Worm (Caenorhabditis elegans) whole organism, L4 larva: ENCODE data around the gene R02D5.24.

Experiments
- T26A8.4 ChIP-seq: fragments of 200-800 bp; sonication (Bioruptor generic); IDR thresholded peaks from 2 replicates; pipeline ENCODE4 v1.3.6; 2022; ENCODE audit warnings: missing genetic modification characterization, missing compliant biosample characterization
- Y48G9A.11 ChIP-seq: fragments of 200-800 bp; sonication (Bioruptor generic); IDR thresholded peaks from 2 replicates; pipeline ENCODE4 v1.3.6; 2022; ENCODE audit warnings: missing genetic modification reagents, missing genetic modification characterization, missing compliant biosample characterization
- ZK337.2 ChIP-seq: fragments of 200-800 bp; sonication (Bioruptor generic); IDR thresholded peaks from 2 replicates; pipeline ENCODE4 v1.3.6; 2022; ENCODE audit warnings: missing genetic modification reagents, missing genetic modification characterization, missing compliant biosample characterization
- aha-1 ChIP-seq: fragments of 150-350 bp; peaks from one replicate; lab custom pipeline; 2014; ENCODE audit warnings: missing biosample characterization, missing genetic modification characterization
- arid-1 ChIP-seq: fragments of 200-800 bp; sonication (Bioruptor generic); conservative IDR thresholded peaks from 2 replicates; pipeline ENCODE4 v1.3.6; 2022; ENCODE audit warnings: missing genetic modification reagents, missing genetic modification characterization, missing compliant biosample characterization
- ceh-44 ChIP-seq: fragments of 200-800 bp; sonication (Bioruptor generic); IDR thresholded peaks from 2 replicates; pipeline ENCODE4 v1.3.6; 2022; ENCODE audit warnings: missing genetic modification reagents, missing genetic modification characterization, missing compliant biosample characterization
- ceh-82 ChIP-seq: sonication (generic microtip); optimal IDR thresholded peaks from 2 replicates; lab custom pipeline; 2017; ENCODE audit warnings: missing biosample characterization, missing genetic modification characterization
- ces-1 ChIP-seq: fragments of 150-350 bp; sonication (generic microtip); optimal IDR thresholded peaks from 4 replicates; lab custom pipeline; 2014; ENCODE audit warnings: missing biosample characterization, missing genetic modification reagents, missing genetic modification characterization
- dve-1 ChIP-seq: sonication (generic microtip); optimal IDR thresholded peaks from 2 replicates; lab custom pipeline; 2017; ENCODE audit warnings: antibody characterized with exemption, mild to moderate bottlenecking, missing genetic modification characterization, missing compliant biosample characterization; ENCODE audit not compliant: insufficient read depth
- egl-43 ChIP-seq: fragments of 200-800 bp; sonication (Bioruptor generic); IDR thresholded peaks from 2 replicates; pipeline ENCODE4 v1.3.6; 2022; ENCODE audit warnings: missing genetic modification reagents, missing genetic modification characterization, missing compliant biosample characterization
- hif-1 ChIP-seq, 2 experiments: sonication (generic microtip); optimal IDR thresholded peaks; 2 replicates each; lab custom pipeline; 2016 to 2017; ENCODE audit warnings: missing compliant biosample characterization in 2 of 2, missing genetic modification characterization in 2 of 2, missing genetic modification reagents in 2 of 2, missing genotype in 2 of 2, mild to moderate bottlenecking in 1 of 2
- hlh-11 ChIP-seq: fragments of 200-800 bp; sonication (Bioruptor generic); optimal IDR thresholded peaks from 2 replicates; lab custom pipeline; 2018; ENCODE audit warnings: mild to moderate bottlenecking, missing genetic modification characterization, missing compliant biosample characterization
- lim-7 ChIP-seq: fragments of 200-800 bp; sonication (Bioruptor generic); IDR thresholded peaks from 2 replicates; pipeline ENCODE4 v1.3.6; 2022; ENCODE audit warnings: missing genetic modification characterization, missing compliant biosample characterization
- lin-15B ChIP-seq: fragments of 150-350 bp; sonication (generic microtip); optimal IDR thresholded peaks from 3 replicates; lab custom pipeline; 2014; ENCODE audit warnings: missing biosample characterization, missing genetic modification characterization
- lin-29 ChIP-seq: fragments of 200-800 bp; sonication (Bioruptor generic); IDR thresholded peaks from 2 replicates; pipeline ENCODE4 v1.3.6; 2022; ENCODE audit warnings: missing genetic modification reagents, missing genetic modification characterization, missing compliant biosample characterization
- lin-38 ChIP-seq: fragments of 200-800 bp; sonication (Bioruptor generic); IDR thresholded peaks from 2 replicates; pipeline ENCODE4 v1.3.6; 2022; ENCODE audit warnings: missing genetic modification reagents, missing genetic modification characterization, missing compliant biosample characterization
- lir-3 ChIP-seq: sonication (generic microtip); optimal IDR thresholded peaks from 2 replicates; lab custom pipeline; 2016; ENCODE audit warnings: mild to moderate bottlenecking, missing genetic modification characterization, missing compliant biosample characterization
- lsy-2 ChIP-seq, 2 experiments: fragments of 150-350 bp in 1 of 2; sonication (generic microtip) in 1 of 2; optimal IDR thresholded peaks; 2 replicates each; lab custom pipeline; 2014 to 2017; ENCODE audit warnings: missing biosample characterization in 2 of 2, missing genetic modification characterization in 2 of 2
- mdt-29 ChIP-seq: fragments of 200-800 bp; sonication (Bioruptor generic); IDR thresholded peaks from 2 replicates; pipeline ENCODE4 v1.3.6; 2022; ENCODE audit warnings: missing genetic modification reagents, missing genetic modification characterization, missing compliant biosample characterization
- mxl-3 ChIP-seq: fragments of 200-800 bp; sonication (Bioruptor generic); optimal IDR thresholded peaks from 2 replicates; lab custom pipeline; 2018; ENCODE audit warnings: mild to moderate bottlenecking, missing genetic modification characterization, missing compliant biosample characterization
- nhr-10 ChIP-seq: fragments of 150-350 bp; optimal IDR thresholded peaks from 2 replicates; lab custom pipeline; 2014; ENCODE audit warnings: missing biosample characterization, missing genetic modification characterization
- nhr-102 ChIP-seq: sonication (generic microtip); optimal IDR thresholded peaks from 2 replicates; lab custom pipeline; 2016; ENCODE audit warnings: mild to moderate bottlenecking, missing genetic modification characterization, moderate library complexity, missing compliant biosample characterization
- nhr-111 ChIP-seq: fragments of 200-800 bp; sonication (Bioruptor generic); optimal IDR thresholded peaks from 2 replicates; lab custom pipeline; 2018; ENCODE audit warnings: mild to moderate bottlenecking, missing genetic modification characterization, missing compliant biosample characterization
- nhr-28 ChIP-seq: fragments of 150-350 bp; optimal IDR thresholded peaks from 2 replicates; lab custom pipeline; 2014; ENCODE audit warnings: missing biosample characterization, missing genetic modification characterization
- php-3 ChIP-seq: fragments of 200-800 bp; sonication (Bioruptor generic); IDR thresholded peaks from 2 replicates; pipeline ENCODE4 v1.3.6; 2022; ENCODE audit warnings: missing genetic modification reagents, missing genetic modification characterization, missing compliant biosample characterization
- pqm-1 ChIP-seq: sonication (generic microtip); optimal IDR thresholded peaks from 2 replicates; lab custom pipeline; 2017; ENCODE audit warnings: missing biosample characterization, missing genetic modification characterization
- sdz-12 ChIP-seq: fragments of 200-800 bp; sonication (Bioruptor generic); optimal IDR thresholded peaks from 2 replicates; lab custom pipeline; 2018; ENCODE audit warnings: mild to moderate bottlenecking, missing genetic modification characterization, missing compliant biosample characterization
- snpc-1.2 ChIP-seq: fragments of 200-800 bp; sonication (Bioruptor generic); IDR thresholded peaks from 2 replicates; pipeline ENCODE4 v1.3.6; 2022; ENCODE audit warnings: missing genetic modification reagents, missing genetic modification characterization, missing compliant biosample characterization
- spr-1 ChIP-seq: sonication (generic microtip); optimal IDR thresholded peaks from 2 replicates; lab custom pipeline; 2016; ENCODE audit warnings: mild to moderate bottlenecking, missing genetic modification characterization, missing compliant biosample characterization
- spr-3 ChIP-seq: fragments of 200-800 bp; sonication (Bioruptor generic); optimal IDR thresholded peaks from 2 replicates; lab custom pipeline; 2018; ENCODE audit warnings: mild to moderate bottlenecking, missing genetic modification characterization, missing compliant biosample characterization
- unc-39 ChIP-seq: sonication (generic microtip); optimal IDR thresholded peaks from 2 replicates; lab custom pipeline; 2017; ENCODE audit warnings: missing biosample characterization, missing genetic modification characterization
- unc-62 ChIP-seq, 3 experiments: fragments of 150-350 bp in 1 of 3; sonication (generic microtip); optimal IDR thresholded peaks in 2 of 3; peaks in 1 of 3; 1 replicate in 1 of 3; 2 replicates in 2 of 3; lab custom pipeline; 2014 to 2017; ENCODE audit warnings: missing biosample characterization in 3 of 3, missing genetic modification characterization in 3 of 3, missing genetic modification reagents in 3 of 3, missing genotype in 1 of 3
- ztf-11 ChIP-seq: fragments of 150-350 bp; optimal IDR thresholded peaks from 2 replicates; lab custom pipeline; 2014; ENCODE audit warnings: missing biosample characterization, missing genetic modification characterization
- ztf-7 ChIP-seq: fragments of 150-350 bp; optimal IDR thresholded peaks from 2 replicates; lab custom pipeline; 2014; ENCODE audit warnings: missing biosample characterization, missing genetic modification characterization

Gene R02D5.24

DNA sequence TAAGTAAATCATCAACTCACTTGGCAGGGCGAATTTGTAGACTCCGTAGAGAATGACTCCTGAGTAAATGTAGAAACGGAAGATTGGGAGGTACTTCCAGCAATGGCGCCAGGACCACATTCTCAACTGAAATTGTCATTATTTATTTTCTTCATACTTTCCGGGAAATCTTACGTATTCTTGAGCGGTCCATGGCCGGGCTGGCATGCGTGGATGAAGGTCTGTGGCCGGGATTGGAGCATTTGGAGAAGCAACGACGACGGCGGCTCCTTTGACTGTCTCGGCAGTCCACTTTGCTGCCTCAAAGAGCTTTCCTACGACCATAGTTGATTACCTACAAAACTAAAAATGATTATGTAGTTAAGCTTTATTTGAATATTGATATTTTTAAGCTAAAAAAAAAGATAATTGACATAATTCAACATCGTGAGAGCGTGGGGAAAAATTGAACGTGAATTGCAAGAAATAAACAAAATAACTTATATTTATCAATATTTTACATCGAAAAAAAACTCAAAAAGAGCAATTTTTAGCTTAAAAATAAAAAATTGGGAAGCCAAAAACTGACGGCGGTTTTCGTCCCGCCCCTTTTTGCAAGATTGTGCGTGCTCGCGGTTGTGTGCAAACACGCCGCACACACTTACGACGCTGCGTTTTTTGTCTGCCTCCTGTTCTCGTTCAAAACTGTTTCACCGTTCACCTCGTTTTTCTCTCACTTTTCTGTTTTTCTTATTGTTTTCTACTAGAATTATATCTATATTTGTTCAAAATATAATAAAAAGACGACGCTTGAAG is 22.8 kb downstream of the R02D5.24 start, which contains the start of gene ril-1 (continued):
- TF ChIP-seq hlh-11 (tag; lab: Kevin White, UChicago) (no peak), nhr-10 (tag; lab: Kevin White, UChicago) (no peak), dve-1 (no peak), T26A8.4 (no peak), lin-29 (GFP tag; lab: Robert Waterston, UW) (no peak), lin-38 (peak; percentile 62), ceh-44 (no peak), arid-1 (GFP tag; lab: Robert Waterston, UW) (no peak), mxl-3 (GFP tag; lab: Kevin White, UChicago) (peak; percentile 6), nhr-111 (no peak)

DNA sequence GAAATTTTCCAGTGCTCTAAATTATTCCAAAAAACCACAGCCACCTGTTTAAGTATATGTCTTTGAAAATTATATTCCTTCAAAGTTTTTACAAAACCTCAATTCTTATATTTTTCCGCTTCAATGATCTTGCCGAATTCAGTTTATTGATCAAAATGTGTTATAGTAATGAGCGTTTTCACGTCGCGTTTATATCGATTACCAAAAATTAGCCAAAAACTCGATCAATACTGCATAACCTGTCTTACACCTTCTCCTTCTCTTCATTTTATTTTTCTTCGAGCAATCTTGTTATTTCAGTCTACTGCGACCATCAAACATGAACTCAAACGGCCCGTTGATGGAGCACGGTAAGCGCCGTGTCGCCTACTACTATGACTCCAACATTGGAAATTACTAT is 23.9 kb downstream of the R02D5.24 start, which contains the start of gene hda-1:
TSS of gene hda-1 (plus strand) at position 301 of the 400 bp plus-strand sequence.
- no peak for TF ChIP-seq lin-38
- no peak for TF ChIP-seq lin-15B
- TF ChIP-seq nhr-102: no peak

DNA sequence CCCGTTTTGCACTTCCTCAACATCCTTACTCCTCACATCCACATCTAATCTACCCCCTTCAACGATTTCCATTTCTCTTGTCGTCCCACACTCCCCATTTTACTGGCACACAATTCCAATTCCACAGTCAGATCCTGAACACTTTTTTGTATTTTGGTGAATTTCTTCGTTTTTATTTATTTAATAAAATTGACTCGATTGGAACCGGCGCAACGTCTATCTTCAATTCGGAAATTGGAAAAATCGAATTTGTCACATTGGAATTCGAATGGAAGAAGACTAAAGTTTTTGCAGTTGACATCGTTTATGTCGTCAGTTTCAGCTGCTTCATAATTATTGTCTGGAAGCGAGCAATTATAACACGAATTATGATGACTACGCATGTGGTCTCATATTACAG is 26.1 kb downstream of the R02D5.24 start:
- peak; percentile 53 for TF ChIP-seq ces-1 (GFP tag; lab: Kevin White, UChicago)
- TF ChIP-seq nhr-102: no peak
- TF ChIP-seq ztf-11 (tag; lab: Kevin White, UChicago): no peak

DNA sequence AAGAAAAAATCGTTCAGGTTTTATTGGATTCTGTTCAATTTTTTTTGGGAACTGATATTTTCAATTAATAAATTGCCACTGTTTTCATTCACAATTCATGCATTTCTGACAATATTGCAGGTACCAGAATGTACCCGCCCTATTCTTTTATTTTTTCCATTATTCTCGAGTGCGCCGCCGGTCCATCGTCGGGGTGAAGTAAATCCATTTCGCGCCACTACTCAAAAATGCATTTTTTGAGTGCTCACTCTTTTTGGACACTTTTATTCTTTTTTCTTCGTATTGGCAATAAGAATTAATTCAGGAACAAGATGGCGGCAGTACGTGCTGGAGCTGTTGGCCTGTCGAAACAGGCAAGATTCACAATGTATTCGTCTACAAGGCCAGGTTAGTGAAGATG is 29.7 kb downstream of the R02D5.24 start, which contains the start of gene kcnl-4:
TSS of gene kcnl-4 (plus strand) at position 301 of the 400 bp plus-strand sequence.
- TF ChIP-seq mdt-29 (no peak), ceh-82 (tag; lab: Kevin White, UChicago) (no peak), ztf-7 (tag; lab: Kevin White, UChicago) (no peak), aha-1 (tag; lab: Kevin White, UChicago) (no peak), spr-3 (GFP tag; lab: Kevin White, UChicago) (no peak), pqm-1 (tag; lab: Kevin White, UChicago) (no peak), sdz-12 (GFP tag; lab: Kevin White, UChicago) (no peak), ZK337.2 (GFP tag; lab: Robert Waterston, UW) (no peak), hif-1 (tag; optimal IDR thresholded peaks at IDR 0.05; lab: Kevin White, UChicago) (no peak), lsy-2 (tag; optimal IDR thresholded peaks at IDR 0.05; lab: Kevin White, UChicago) (no peak), spr-1 (no peak), snpc-1.2 (GFP tag; lab: Robert Waterston, UW) (no peak), egl-43 (GFP tag; lab: Robert Waterston, UW) (no peak), lim-7 (GFP tag; lab: Robert Waterston, UW) (no peak), php-3 (GFP tag; lab: Robert Waterston, UW) (no peak), unc-39 (no peak), ceh-44 (no peak)
- TF ChIP-seq, all 104 proteins: peak for 0

DNA sequence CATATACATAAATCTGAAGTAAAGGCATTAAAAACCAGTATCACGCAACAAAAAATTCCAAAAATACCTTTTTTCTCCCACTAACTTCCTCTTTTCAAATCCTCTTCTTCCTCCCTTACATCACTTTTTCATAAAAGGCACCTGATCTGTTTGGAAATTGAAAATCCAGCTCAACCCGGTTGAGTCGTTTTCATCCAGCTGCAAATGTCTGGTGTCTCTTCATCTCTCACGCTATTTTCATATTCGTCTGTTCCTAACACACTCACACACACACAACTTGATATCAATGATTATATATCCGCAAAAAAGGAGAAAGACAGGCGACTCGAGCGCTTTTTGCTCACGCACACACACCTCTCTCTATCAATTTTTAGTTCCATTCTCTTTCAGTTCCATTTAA is 31.2 kb downstream of the R02D5.24 start:
- no peak for TF ChIP-seq ces-1 (GFP tag; lab: Kevin White, UChicago)
- no peak for TF ChIP-seq lin-29 (GFP tag; lab: Robert Waterston, UW)
- TF ChIP-seq nhr-28 (tag; lab: Kevin White, UChicago): no peak
- TF ChIP-seq dve-1: no peak
- TF ChIP-seq aha-1 (tag; lab: Kevin White, UChicago): peak; percentile 70
- TF ChIP-seq, all 104 proteins: peak for 1

DNA sequence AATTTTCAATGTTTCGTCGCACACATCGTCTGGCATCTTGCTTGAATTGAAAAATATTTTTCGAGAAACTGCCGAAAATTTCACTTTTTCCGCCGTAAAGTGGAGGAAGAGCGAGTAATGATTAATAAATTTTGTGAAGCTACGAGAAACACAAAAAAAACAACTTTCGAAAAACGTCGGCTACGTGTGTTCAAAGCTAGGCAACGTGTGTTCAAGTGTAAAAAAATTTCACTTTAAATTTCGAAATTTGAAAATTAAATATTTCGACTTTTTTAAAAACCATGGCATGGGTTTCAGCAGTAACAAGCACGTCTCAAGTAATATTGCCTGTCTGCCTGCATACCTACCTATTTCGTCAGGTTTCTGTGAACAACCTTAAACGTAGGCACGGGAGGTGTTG is 35.1 kb downstream of the R02D5.24 start, which contains the start of gene tag-191:
TSS of gene tag-191 (minus strand) at position 101 of the 400 bp plus-strand sequence.
- no peak for TF ChIP-seq lir-3 (tag; lab: Kevin White, UChicago)
- peak in 1 of 2 experiments; percentile 11 for TF ChIP-seq unc-62 (GFP tag; optimal IDR thresholded peaks at IDR 0.05 in 1 of 2; lab: Kevin White, UChicago)
- TF ChIP-seq unc-62 (tag; optimal IDR thresholded peaks at IDR 0.05; lab: Kevin White, UChicago): no peak
- no peak for TF ChIP-seq Y48G9A.11
